Worm (Caenorhabditis elegans) whole organism, late embryonic: ENCODE measurements around the gene math-39.
"Not testable (repeated sequence)": the region's sequence is repeated elsewhere in the genome, so short reads cannot be mapped to it uniquely, and the experiment has no call there.

Experiments
- C38D4.7 ChIP-seq: fragments of 200-800 bp; sonication (Bioruptor generic); optimal IDR thresholded peaks from 2 replicates; lab custom pipeline; 2018; ENCODE audit warnings: mild to moderate bottlenecking, missing genetic modification characterization, moderate library complexity, missing compliant biosample characterization
- F13H6.1 ChIP-seq: sonication (generic microtip); optimal IDR thresholded peaks from 2 replicates; lab custom pipeline; 2016; ENCODE audit warnings: missing genetic modification characterization, missing compliant biosample characterization
- K02D7.2 ChIP-seq: sonication (generic microtip); optimal IDR thresholded peaks from 2 replicates; lab custom pipeline; 2017; ENCODE audit warnings: mild to moderate bottlenecking, missing genetic modification characterization, missing compliant biosample characterization
- Y22D7AL.16 ChIP-seq: sonication (generic microtip); optimal IDR thresholded peaks from 2 replicates; lab custom pipeline; 2016; ENCODE audit warnings: missing genetic modification characterization, missing compliant biosample characterization
- ahr-1 ChIP-seq: sonication (generic microtip); optimal IDR thresholded peaks from 2 replicates; lab custom pipeline; 2016; ENCODE audit warnings: missing genetic modification characterization, missing compliant biosample characterization
- ceh-14 ChIP-seq: sonication (generic microtip); optimal IDR thresholded peaks from 2 replicates; lab custom pipeline; 2016; ENCODE audit warnings: missing genotype, missing genetic modification characterization, missing compliant biosample characterization
- ceh-18 ChIP-seq: sonication (generic microtip); optimal IDR thresholded peaks from 2 replicates; lab custom pipeline; 2016; ENCODE audit warnings: missing genetic modification characterization, missing compliant biosample characterization
- ceh-19 ChIP-seq: fragments of 200-800 bp; sonication (Bioruptor generic); optimal IDR thresholded peaks from 2 replicates; lab custom pipeline; 2018; ENCODE audit warnings: mild to moderate bottlenecking, missing genetic modification characterization, missing compliant biosample characterization
- ceh-34 ChIP-seq: sonication (generic microtip); optimal IDR thresholded peaks from 2 replicates; lab custom pipeline; 2016; ENCODE audit warnings: mild to moderate bottlenecking, missing genetic modification characterization, missing compliant biosample characterization
- ceh-6 ChIP-seq: fragments of 200-800 bp; sonication (Bioruptor generic); optimal IDR thresholded peaks from 2 replicates; lab custom pipeline; 2018; ENCODE audit warnings: mild to moderate bottlenecking, missing genetic modification characterization, missing compliant biosample characterization
- dmd-4 ChIP-seq: sonication (generic microtip); optimal IDR thresholded peaks from 2 replicates; lab custom pipeline; 2016; ENCODE audit warnings: borderline replicate concordance, missing genetic modification characterization, missing compliant biosample characterization
- dve-1 ChIP-seq: sonication (generic microtip); optimal IDR thresholded peaks from 2 replicates; lab custom pipeline; 2017; ENCODE audit warnings: antibody characterized with exemption, mild to moderate bottlenecking, missing genetic modification characterization, missing compliant biosample characterization
- elt-2 ChIP-seq: sonication (generic microtip); optimal IDR thresholded peaks from 2 replicates; lab custom pipeline; 2016; ENCODE audit warnings: missing genetic modification reagents, missing genetic modification characterization, missing compliant biosample characterization
- fkh-10 ChIP-seq: fragments of 150-350 bp; optimal IDR thresholded peaks from 2 replicates; lab custom pipeline; 2014; ENCODE audit warnings: missing biosample characterization, missing genetic modification reagents, missing genetic modification characterization
- fkh-6 ChIP-seq: sonication (generic microtip); optimal IDR thresholded peaks from 2 replicates; lab custom pipeline; 2016; ENCODE audit warnings: missing genetic modification characterization, missing compliant biosample characterization
- hlh-6 ChIP-seq: sonication (generic microtip); optimal IDR thresholded peaks from 2 replicates; lab custom pipeline; 2016; ENCODE audit warnings: missing genotype, missing genetic modification characterization, missing compliant biosample characterization
- lim-6 ChIP-seq: sonication (generic microtip); optimal IDR thresholded peaks from 2 replicates; lab custom pipeline; 2016; ENCODE audit warnings: missing genetic modification characterization, missing compliant biosample characterization
- madf-2 ChIP-seq: sonication (generic microtip); optimal IDR thresholded peaks from 2 replicates; lab custom pipeline; 2017; ENCODE audit warnings: missing genetic modification characterization, missing compliant biosample characterization
- nhr-232 ChIP-seq: sonication (generic microtip); optimal IDR thresholded peaks from 2 replicates; lab custom pipeline; 2016; ENCODE audit warnings: missing genetic modification characterization, missing compliant biosample characterization
- pag-3 ChIP-seq: sonication (generic microtip); optimal IDR thresholded peaks from 2 replicates; lab custom pipeline; 2016; ENCODE audit warnings: missing compliant biosample characterization, missing genetic modification characterization, borderline replicate concordance
- pha-4 ChIP-seq: fragments of 150-350 bp; optimal IDR thresholded peaks from 2 replicates; lab custom pipeline; 2018; ENCODE audit warnings: missing biosample characterization, missing genetic modification reagents, missing genetic modification characterization
- pqm-1 ChIP-seq: sonication (generic microtip); optimal IDR thresholded peaks from 2 replicates; lab custom pipeline; 2016; ENCODE audit warnings: missing genetic modification characterization, missing compliant biosample characterization
- ref-2 ChIP-seq: sonication (generic microtip); optimal IDR thresholded peaks from 2 replicates; lab custom pipeline; 2016; ENCODE audit warnings: missing genetic modification characterization, missing compliant biosample characterization
- sdc-2 ChIP-seq: sonication (generic microtip); optimal IDR thresholded peaks from 2 replicates; lab custom pipeline; 2016; ENCODE audit warnings: missing genotype, missing genetic modification characterization, missing compliant biosample characterization
- sox-2 ChIP-seq: fragments of 200-800 bp; sonication (Bioruptor generic); IDR thresholded peaks from 2 replicates; pipeline ENCODE4 v1.3.6; 2022; ENCODE audit warnings: missing genetic modification reagents, missing genetic modification characterization, missing compliant biosample characterization
- sox-4 ChIP-seq: sonication (generic microtip); optimal IDR thresholded peaks from 2 replicates; lab custom pipeline; 2017; ENCODE audit warnings: mild to moderate bottlenecking, missing genetic modification characterization, inconsistent platforms, missing compliant biosample characterization
- unc-3 ChIP-seq, 2 experiments: fragments of 200-800 bp in 1 of 2; sonication (Bioruptor generic) in 1 of 2; sonication (generic microtip) in 1 of 2; conservative IDR thresholded peaks in 1 of 2; optimal IDR thresholded peaks in 1 of 2; 2 replicates each; pipeline versions ENCODE4 v1.3.6 to Lab custom; 2016 to 2022; ENCODE audit warnings: missing compliant biosample characterization in 2 of 2, missing genetic modification characterization in 2 of 2, missing genetic modification reagents in 1 of 2
- unc-42 ChIP-seq: sonication (generic microtip); optimal IDR thresholded peaks from 2 replicates; lab custom pipeline; 2016; ENCODE audit warnings: missing genotype, missing genetic modification characterization, missing compliant biosample characterization

Gene math-39

ce11 chrII:1850299-1850698 lies 18.2 kb downstream of the math-39 start, which contains the start of gene fbxb-96:
Gene fbxb-96, minus strand, starts transcription at chrII:1850399.
- TF ChIP-seq ceh-34 (tag; lab: Kevin White, UChicago) (no peak), ceh-18 (tag; lab: Kevin White, UChicago) (no peak), ahr-1 (tag; lab: Kevin White, UChicago) (no peak)

- TF ChIP-seq elt-2 (tag; lab: Kevin White, UChicago) (peak; percentile 89), unc-3 (GFP tag; conservative IDR thresholded peaks at IDR 0.05; lab: Robert Waterston, UW) (no peak), unc-3 (tag; optimal IDR thresholded peaks at IDR 0.05; lab: Kevin White, UChicago) (no peak)
- TF ChIP-seq, all 69 proteins: peak for 1
Measured at ce11 chrII:1850840-1851294, 18.7 kb downstream of the math-39 start, which contains the start of gene C52E2.3. Gene C52E2.3, plus strand, starts transcription at chrII:1851244.

- TF ChIP-seq sox-4: no peak
- no peak for TF ChIP-seq sdc-2 (tag; lab: Kevin White, UChicago)
- TF ChIP-seq pag-3 (tag; lab: Kevin White, UChicago): no peak
- no peak for TF ChIP-seq ceh-19 (GFP tag; lab: Kevin White, UChicago)
- no peak for TF ChIP-seq ceh-6 (GFP tag; lab: Kevin White, UChicago)
- no peak for TF ChIP-seq madf-2 (tag; lab: Kevin White, UChicago)
- TF ChIP-seq elt-2 (tag; lab: Kevin White, UChicago): peak; percentile 99
- no peak for TF ChIP-seq unc-3 (GFP tag; conservative IDR thresholded peaks at IDR 0.05; lab: Robert Waterston, UW)
- TF ChIP-seq unc-3 (tag; optimal IDR thresholded peaks at IDR 0.05; lab: Kevin White, UChicago): no peak
- TF ChIP-seq pqm-1 (tag; lab: Kevin White, UChicago): peak; percentile 79
- TF ChIP-seq C38D4.7 (GFP tag; lab: Kevin White, UChicago): no peak
- TF ChIP-seq, all 69 proteins: peak for 2
Measured at ce11 chrII:1851716-1852115, 19.6 kb downstream of the math-39 start.

- no peak for TF ChIP-seq ceh-34 (tag; lab: Kevin White, UChicago)
- no peak for TF ChIP-seq F13H6.1 (tag; lab: Kevin White, UChicago)
- no peak for TF ChIP-seq ceh-6 (GFP tag; lab: Kevin White, UChicago)
- no peak for TF ChIP-seq sox-4
- TF ChIP-seq unc-42: no peak
- no peak for TF ChIP-seq ceh-18 (tag; lab: Kevin White, UChicago)
- TF ChIP-seq lim-6 (tag; lab: Kevin White, UChicago): no peak
- TF ChIP-seq sox-2 (GFP tag; lab: Robert Waterston, UW): no peak
- no peak for TF ChIP-seq nhr-232 (tag; lab: Kevin White, UChicago)
- TF ChIP-seq dve-1 (tag; lab: Kevin White, UChicago): no peak
- TF ChIP-seq ref-2: no peak
- TF ChIP-seq fkh-6: no peak
- TF ChIP-seq dmd-4 (tag; lab: Kevin White, UChicago): no peak
- TF ChIP-seq K02D7.2 (tag; lab: Kevin White, UChicago): no peak
- no peak for TF ChIP-seq pqm-1 (tag; lab: Kevin White, UChicago)
Measured at ce11 chrII:1852503-1852902, 20.4 kb downstream of the math-39 start, which contains the start of gene C52E2.2. Gene C52E2.2, plus strand, starts transcription at chrII:1852803.

- not testable (repeated sequence) for TF ChIP-seq hlh-6, Y22D7AL.16, pha-4 (tag; lab: Kevin White, UChicago)
Measured at ce11 chrII:1854094-1854493, 22.0 kb downstream of the math-39 start, which contains the start of gene fbxb-95. Gene fbxb-95, plus strand, starts transcription at chrII:1854394.

ce11 chrII:1861285-1861793 lies 29.2 kb downstream of the math-39 start, which contains the start of gene C16C4.18:
Gene C16C4.18, minus strand, starts transcription at chrII:1861335.
- not testable (repeated sequence) for TF ChIP-seq ceh-14 (tag; lab: Kevin White, UChicago); fkh-10 (GFP tag; lab: Kevin White, UChicago); ceh-6 (GFP tag; lab: Kevin White, UChicago)
